Fruit fly (Drosophila melanogaster): ENCODE results near the gene Amt.
A peak's percentile ranks its signal among the peaks of the same experiment; 100 is the strongest.

Gene Amt

DNA sequence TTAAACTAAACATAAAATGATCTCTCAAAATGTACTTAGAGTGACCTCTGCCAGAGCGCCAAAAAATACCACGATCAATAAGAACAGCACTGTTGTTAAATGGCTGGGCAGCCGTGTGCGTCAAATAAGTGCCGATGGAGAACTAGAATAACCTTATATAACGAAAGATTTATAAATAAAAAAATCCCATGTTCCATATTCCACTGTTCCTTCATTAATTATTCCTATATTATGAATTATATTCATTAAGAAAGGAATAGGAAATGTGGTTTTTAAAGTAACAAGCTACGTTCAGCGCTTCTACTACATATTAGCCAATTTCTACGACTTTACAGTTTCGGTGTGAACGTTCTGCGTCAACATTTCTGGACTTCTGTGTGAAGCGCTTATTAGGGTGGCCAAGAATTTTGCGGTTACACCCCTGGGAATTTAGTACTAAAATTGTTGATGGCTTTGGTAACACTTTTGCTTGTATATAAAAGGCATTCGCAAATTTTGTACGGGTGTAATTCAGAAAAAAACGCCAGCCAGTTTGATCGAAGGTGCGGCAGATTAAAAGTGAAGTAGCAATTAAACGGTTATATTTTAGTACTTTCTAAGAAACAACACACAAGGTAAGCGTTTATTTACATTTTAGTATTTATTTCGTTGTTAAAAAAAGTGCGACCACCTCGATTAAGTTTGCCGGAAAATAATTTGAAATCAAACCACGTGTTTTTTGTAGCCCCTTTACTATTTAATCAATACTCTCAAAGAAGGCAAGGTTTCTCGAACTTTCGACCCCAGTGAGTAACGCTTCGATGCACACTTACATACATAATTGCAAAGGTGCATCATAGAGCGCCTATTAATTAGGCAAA, 6.5 kb downstream of the Amt start, which contains the start of the genes tefu and Hsc70-4:
Gene tefu, minus strand, starts transcription at position 51 of the 860 bp plus-strand sequence.
Gene Hsc70-4, plus strand, starts transcription at position 502 of the 860 bp plus-strand sequence.
- TF ChIP-seq CG9948 (tag; optimal IDR thresholded peaks at IDR 0.05): no peak
- no peak; the same call in 1 of the 2 replicates for TF ChIP-seq Ets98B (GFP tag; IDR thresholded peaks at IDR 0.05)
- TF ChIP-seq CG17806 (tag; optimal IDR thresholded peaks at IDR 0.05): no peak
- peak; percentile 78; the same call in 2 of the 3 replicates for TF ChIP-seq CG4496 (GFP tag; IDR thresholded peaks at IDR 0.05)
- no peak for TF ChIP-seq gl (tag; optimal IDR thresholded peaks at IDR 0.05)
- TF ChIP-seq rn (GFP tag; IDR thresholded peaks at IDR 0.05): peak; percentile 75
- TF ChIP-seq D1 (tag; optimal IDR thresholded peaks at IDR 0.05): no peak
- no peak for TF ChIP-seq Pif1A (GFP tag; optimal IDR thresholded peaks at IDR 0.05)
- 0 out of 2 replicates have a peak, but pooled peaks have one; percentile 23 for TF ChIP-seq CG12605 (GFP tag; IDR thresholded peaks at IDR 0.05)
- peak; percentile 87 for TF ChIP-seq CG8159 (tag; optimal IDR thresholded peaks at IDR 0.05)
- peak; percentile 80 for TF ChIP-seq fd96Ca (GFP tag; IDR thresholded peaks at IDR 0.05)
- TF ChIP-seq Snoo (tag; optimal IDR thresholded peaks at IDR 0.05): peak; percentile 14
- no peak for TF ChIP-seq CG8301 (tag; optimal IDR thresholded peaks at IDR 0.05)
- TF ChIP-seq CG32121 (GFP tag; IDR thresholded peaks at IDR 0.05): peak; percentile 77
- no peak for TF ChIP-seq Pif1B (GFP tag; optimal IDR thresholded peaks at IDR 0.05)
- 0 out of 2 replicates have a peak, but pooled peaks have one; percentile 43 for TF ChIP-seq CG10348 (GFP tag; IDR thresholded peaks at IDR 0.05)
- peak; percentile 65 for TF ChIP-seq CG15710 (tag; optimal IDR thresholded peaks at IDR 0.05)
- TF ChIP-seq CG14655 (GFP tag; optimal IDR thresholded peaks at IDR 0.05): no peak
- TF ChIP-seq EcR (GFP tag; optimal IDR thresholded peaks at IDR 0.05): peak; percentile 29
- TF ChIP-seq CG34367 (tag; optimal IDR thresholded peaks at IDR 0.05): no peak
- no peak for TF ChIP-seq CG13204 (GFP tag; optimal IDR thresholded peaks at IDR 0.05)

DNA sequence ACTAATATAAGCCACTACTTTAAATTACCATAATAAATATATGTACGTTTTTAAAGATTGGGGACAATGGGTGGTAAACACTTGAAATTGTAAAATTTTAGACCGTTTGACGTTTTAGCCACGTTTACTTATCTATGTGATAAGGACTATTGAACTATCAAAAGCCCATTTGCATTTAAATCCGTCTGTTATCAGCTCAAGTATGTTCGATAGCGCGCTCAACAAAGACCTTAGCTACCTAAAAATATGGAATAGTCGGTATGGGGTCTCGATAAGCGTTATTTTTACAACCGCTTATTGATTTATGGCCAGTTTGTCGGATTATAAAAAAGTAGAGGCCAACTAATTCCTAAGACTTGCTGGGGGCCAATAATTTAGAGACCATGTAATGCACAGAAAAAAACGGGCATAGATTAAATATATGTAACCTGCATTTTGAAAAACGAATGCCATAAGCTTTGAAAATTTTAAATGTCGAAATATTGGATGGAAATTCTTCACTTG, 17.2 kb downstream of the Amt start:
- TF ChIP-seq EcR (GFP tag; optimal IDR thresholded peaks at IDR 0.05) (no peak), CG15710 (tag; optimal IDR thresholded peaks at IDR 0.05) (no peak), CG9948 (tag; optimal IDR thresholded peaks at IDR 0.05) (no peak), Ets98B (GFP tag; IDR thresholded peaks at IDR 0.05) (no peak), CG10348 (GFP tag; IDR thresholded peaks at IDR 0.05) (no peak), CG13204 (GFP tag; optimal IDR thresholded peaks at IDR 0.05) (no peak), CG32121 (GFP tag; IDR thresholded peaks at IDR 0.05) (no peak)

DNA sequence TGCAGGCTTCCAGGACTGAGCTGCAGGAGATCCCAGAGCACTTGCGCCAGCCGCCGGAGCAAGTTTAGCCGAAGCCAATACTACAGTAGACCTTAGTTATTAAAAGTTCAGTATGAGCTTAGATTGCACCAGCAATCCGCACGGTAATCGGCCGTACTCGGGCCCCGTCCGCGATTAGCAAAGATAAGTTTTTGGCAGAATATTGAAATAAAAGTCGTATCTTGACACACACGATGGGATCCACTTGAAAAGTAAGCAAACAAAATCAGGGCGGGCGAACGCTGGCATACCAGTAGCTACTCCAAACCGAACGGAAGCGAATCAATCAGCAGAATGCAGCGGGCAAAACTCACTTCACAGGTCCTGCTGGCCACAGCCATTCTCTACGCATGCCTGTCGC, 18.7 kb downstream of the Amt start, which contains the start of gene CG34316:
Gene CG34316, plus strand, starts transcription at position 301 of the 400 bp plus-strand sequence.
- TF ChIP-seq Snoo (tag; optimal IDR thresholded peaks at IDR 0.05): no peak
- TF ChIP-seq fd96Ca (GFP tag; IDR thresholded peaks at IDR 0.05): no peak
- TF ChIP-seq CG9948 (tag; optimal IDR thresholded peaks at IDR 0.05): no peak
- TF ChIP-seq Pif1B (GFP tag; optimal IDR thresholded peaks at IDR 0.05): no peak
- no peak for TF ChIP-seq CG15710 (tag; optimal IDR thresholded peaks at IDR 0.05)
- no peak for TF ChIP-seq EcR (GFP tag; optimal IDR thresholded peaks at IDR 0.05)
- no peak for TF ChIP-seq CG34367 (tag; optimal IDR thresholded peaks at IDR 0.05)
- no peak for TF ChIP-seq D1 (tag; optimal IDR thresholded peaks at IDR 0.05)
- TF ChIP-seq CG4496 (GFP tag; IDR thresholded peaks at IDR 0.05): no peak
- no peak for TF ChIP-seq CG13204 (GFP tag; optimal IDR thresholded peaks at IDR 0.05)
- TF ChIP-seq CG12605 (GFP tag; IDR thresholded peaks at IDR 0.05): no peak
- TF ChIP-seq CG14655 (GFP tag; optimal IDR thresholded peaks at IDR 0.05): no peak
- no peak for TF ChIP-seq Ets98B (GFP tag; IDR thresholded peaks at IDR 0.05)
- no peak for TF ChIP-seq CG32121 (GFP tag; IDR thresholded peaks at IDR 0.05)
- no peak for TF ChIP-seq Pif1A (GFP tag; optimal IDR thresholded peaks at IDR 0.05)
- no peak for TF ChIP-seq CG10348 (GFP tag; IDR thresholded peaks at IDR 0.05)

DNA sequence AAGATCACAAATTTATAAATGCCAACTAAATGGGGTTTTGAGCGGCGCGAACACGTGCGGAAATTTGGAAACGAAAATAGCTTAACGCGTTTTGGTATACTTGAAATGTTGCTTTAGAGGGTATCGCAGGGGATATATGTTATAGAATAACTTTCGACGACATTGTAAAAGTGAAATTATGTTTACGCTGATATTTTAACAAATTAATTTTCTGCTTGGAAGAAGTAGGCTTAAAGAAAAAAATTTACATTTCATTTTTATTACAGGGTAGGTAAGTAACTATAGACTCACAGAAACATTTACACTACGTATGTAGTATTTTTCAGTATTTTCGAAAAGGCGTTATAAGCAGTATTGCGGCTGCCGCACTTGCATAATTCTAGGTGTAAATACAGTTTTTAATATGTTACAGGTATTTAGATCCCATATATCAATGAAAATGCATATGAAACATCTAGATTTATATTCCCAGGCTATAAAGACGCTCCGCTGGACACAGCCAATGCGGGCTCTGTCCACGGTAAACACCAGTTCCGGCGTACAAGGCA, 19.5 kb downstream of the Amt start, which contains the start of the genes Art3 and mRpS10:
Gene Art3, minus strand, starts transcription at position 80 of the 548 bp plus-strand sequence.
Gene mRpS10, plus strand, starts transcription at position 337 of the 548 bp plus-strand sequence.
- peak; percentile 89 for TF ChIP-seq fd96Ca (GFP tag; IDR thresholded peaks at IDR 0.05)
- TF ChIP-seq CG14655 (GFP tag; optimal IDR thresholded peaks at IDR 0.05): peak; percentile 100
- TF ChIP-seq Pif1A (GFP tag; optimal IDR thresholded peaks at IDR 0.05): peak; percentile 99
- peak; percentile 100 for TF ChIP-seq CG34367 (tag; optimal IDR thresholded peaks at IDR 0.05)
- TF ChIP-seq CG8301 (tag; optimal IDR thresholded peaks at IDR 0.05): peak; percentile 100
- peak; percentile 99 for TF ChIP-seq gl (tag; optimal IDR thresholded peaks at IDR 0.05)
- peak; percentile 100 for TF ChIP-seq CG4496 (GFP tag; IDR thresholded peaks at IDR 0.05)
- peak; percentile 100 for TF ChIP-seq Snoo (tag; optimal IDR thresholded peaks at IDR 0.05)
- peak; percentile 100 for TF ChIP-seq rn (GFP tag; IDR thresholded peaks at IDR 0.05)
- TF ChIP-seq CG15710 (tag; optimal IDR thresholded peaks at IDR 0.05): peak; percentile 100
- peak; percentile 99 for TF ChIP-seq Pif1B (GFP tag; optimal IDR thresholded peaks at IDR 0.05)
- TF ChIP-seq CG32121 (GFP tag; IDR thresholded peaks at IDR 0.05): peak; percentile 100
- peak; percentile 100 for TF ChIP-seq CG9948 (tag; optimal IDR thresholded peaks at IDR 0.05)
- TF ChIP-seq Ets98B (GFP tag; IDR thresholded peaks at IDR 0.05): peak; percentile 100
- no peak for TF ChIP-seq D1 (tag; optimal IDR thresholded peaks at IDR 0.05)
- peak; percentile 100 for TF ChIP-seq CG12605 (GFP tag; IDR thresholded peaks at IDR 0.05)
- TF ChIP-seq CG8159 (tag; optimal IDR thresholded peaks at IDR 0.05): peak; percentile 100
- no peak for TF ChIP-seq EcR (GFP tag; optimal IDR thresholded peaks at IDR 0.05)
- TF ChIP-seq CG10348 (GFP tag; IDR thresholded peaks at IDR 0.05): peak; percentile 99
- TF ChIP-seq CG17806 (tag; optimal IDR thresholded peaks at IDR 0.05): peak; percentile 100
- no peak for TF ChIP-seq CG13204 (GFP tag; optimal IDR thresholded peaks at IDR 0.05)

Measured in whole organism, pupa.